Worm (Caenorhabditis elegans) whole organism, late embryonic: Measurements from ENCODE around the gene B0457.2.

ENCODE experiments used
- C08G9.2 ChIP-seq: sonication (generic microtip); optimal IDR thresholded peaks from 2 replicates; lab custom pipeline; 2016; ENCODE audit warnings: mild to moderate bottlenecking, missing genetic modification characterization, moderate library complexity, missing compliant biosample characterization
- C38D4.7 ChIP-seq: fragments of 200-800 bp; sonication (Bioruptor generic); optimal IDR thresholded peaks from 2 replicates; lab custom pipeline; 2018; ENCODE audit warnings: mild to moderate bottlenecking, missing genetic modification characterization, moderate library complexity, missing compliant biosample characterization
- F13H6.1 ChIP-seq: sonication (generic microtip); optimal IDR thresholded peaks from 2 replicates; lab custom pipeline; 2016; ENCODE audit warnings: missing genetic modification characterization, missing compliant biosample characterization
- K09A11.1 ChIP-seq: sonication (generic microtip); optimal IDR thresholded peaks from 2 replicates; lab custom pipeline; 2017; ENCODE audit warnings: antibody characterized with exemption, mild to moderate bottlenecking, missing genetic modification characterization, missing compliant biosample characterization; ENCODE audit not compliant: insufficient read depth
- T23F11.4 ChIP-seq: fragments of 200-800 bp; sonication (Bioruptor generic); optimal IDR thresholded peaks from 2 replicates; lab custom pipeline; 2018; ENCODE audit warnings: mild to moderate bottlenecking, missing genetic modification characterization, missing compliant biosample characterization
- Y22D7AL.16 ChIP-seq: sonication (generic microtip); optimal IDR thresholded peaks from 2 replicates; lab custom pipeline; 2016; ENCODE audit warnings: missing genetic modification characterization, missing compliant biosample characterization
- ama-1 ChIP-seq: fragments of 150-350 bp; optimal IDR thresholded peaks from 2 replicates; lab custom pipeline; 2014
- ceh-14 ChIP-seq: sonication (generic microtip); optimal IDR thresholded peaks from 2 replicates; lab custom pipeline; 2016; ENCODE audit warnings: missing genotype, missing genetic modification characterization, missing compliant biosample characterization
- ceh-19 ChIP-seq: fragments of 200-800 bp; sonication (Bioruptor generic); optimal IDR thresholded peaks from 2 replicates; lab custom pipeline; 2018; ENCODE audit warnings: mild to moderate bottlenecking, missing genetic modification characterization, missing compliant biosample characterization
- ceh-22 ChIP-seq: sonication (generic microtip); optimal IDR thresholded peaks from 2 replicates; lab custom pipeline; 2017; ENCODE audit warnings: missing biosample characterization, missing genetic modification characterization
- ceh-30 ChIP-seq: fragments of 150-350 bp; optimal IDR thresholded peaks from 2 replicates; lab custom pipeline; 2014; ENCODE audit warnings: missing biosample characterization, missing genetic modification characterization
- ceh-34 ChIP-seq: sonication (generic microtip); optimal IDR thresholded peaks from 2 replicates; lab custom pipeline; 2016; ENCODE audit warnings: mild to moderate bottlenecking, missing genetic modification characterization, missing compliant biosample characterization
- ceh-45 ChIP-seq: fragments of 200-800 bp; sonication (Bioruptor generic); IDR thresholded peaks from 2 replicates; pipeline ENCODE4 v1.3.6; 2022; ENCODE audit warnings: missing genetic modification reagents, missing genetic modification characterization, missing compliant biosample characterization
- ceh-48 ChIP-seq: sonication (generic microtip); optimal IDR thresholded peaks from 2 replicates; lab custom pipeline; 2016; ENCODE audit warnings: missing genetic modification characterization, inconsistent platforms, missing compliant biosample characterization
- dmd-4 ChIP-seq: sonication (generic microtip); optimal IDR thresholded peaks from 2 replicates; lab custom pipeline; 2016; ENCODE audit warnings: borderline replicate concordance, missing genetic modification characterization, missing compliant biosample characterization
- dve-1 ChIP-seq: sonication (generic microtip); optimal IDR thresholded peaks from 2 replicates; lab custom pipeline; 2017; ENCODE audit warnings: antibody characterized with exemption, mild to moderate bottlenecking, missing genetic modification characterization, missing compliant biosample characterization
- elt-2 ChIP-seq: sonication (generic microtip); optimal IDR thresholded peaks from 2 replicates; lab custom pipeline; 2016; ENCODE audit warnings: missing genetic modification reagents, missing genetic modification characterization, missing compliant biosample characterization
- elt-4 ChIP-seq: sonication (generic microtip); optimal IDR thresholded peaks from 2 replicates; lab custom pipeline; 2016; ENCODE audit warnings: missing genetic modification characterization, missing compliant biosample characterization
- ets-4 ChIP-seq: sonication (generic microtip); optimal IDR thresholded peaks from 2 replicates; lab custom pipeline; 2016; ENCODE audit warnings: missing genetic modification characterization, missing compliant biosample characterization
- eyg-1 ChIP-seq: sonication (generic microtip); optimal IDR thresholded peaks from 2 replicates; lab custom pipeline; 2016; ENCODE audit warnings: missing genotype, missing genetic modification characterization, missing compliant biosample characterization
- fax-1 ChIP-seq: sonication (generic microtip); optimal IDR thresholded peaks from 2 replicates; lab custom pipeline; 2016; ENCODE audit warnings: missing genotype, missing genetic modification characterization, missing compliant biosample characterization
- fkh-10 ChIP-seq: fragments of 150-350 bp; optimal IDR thresholded peaks from 2 replicates; lab custom pipeline; 2014; ENCODE audit warnings: missing biosample characterization, missing genetic modification reagents, missing genetic modification characterization
- hlh-15 ChIP-seq: sonication (generic microtip); optimal IDR thresholded peaks from 2 replicates; lab custom pipeline; 2016; ENCODE audit warnings: missing genetic modification characterization, missing compliant biosample characterization
- hlh-30 ChIP-seq: sonication (generic microtip); optimal IDR thresholded peaks from 2 replicates; lab custom pipeline; 2017; ENCODE audit warnings: antibody characterized with exemption, missing genetic modification characterization, missing compliant biosample characterization; ENCODE audit not compliant: insufficient read depth
- hlh-8 ChIP-seq: sonication (generic microtip); optimal IDR thresholded peaks from 2 replicates; lab custom pipeline; 2016; ENCODE audit warnings: missing genotype, missing genetic modification characterization, missing compliant biosample characterization
- lin-11 ChIP-seq: fragments of 200-800 bp; sonication (Bioruptor generic); optimal IDR thresholded peaks from 2 replicates; lab custom pipeline; 2018; ENCODE audit warnings: mild to moderate bottlenecking, missing genetic modification characterization, missing compliant biosample characterization
- madf-2 ChIP-seq: sonication (generic microtip); optimal IDR thresholded peaks from 2 replicates; lab custom pipeline; 2017; ENCODE audit warnings: missing genetic modification characterization, missing compliant biosample characterization
- mec-3 ChIP-seq: sonication (generic microtip); optimal IDR thresholded peaks from 2 replicates; lab custom pipeline; 2016; ENCODE audit warnings: borderline replicate concordance, missing genetic modification characterization, missing compliant biosample characterization
- nhr-11 ChIP-seq: fragments of 150-350 bp; optimal IDR thresholded peaks from 2 replicates; lab custom pipeline; 2014; ENCODE audit warnings: missing biosample characterization, missing genetic modification characterization
- npax-4 ChIP-seq: sonication (generic microtip); optimal IDR thresholded peaks from 2 replicates; lab custom pipeline; 2016; ENCODE audit warnings: missing genetic modification characterization, missing compliant biosample characterization
- odd-2 ChIP-seq: sonication (generic microtip); optimal IDR thresholded peaks from 2 replicates; lab custom pipeline; 2017; ENCODE audit warnings: antibody characterized with exemption, mild to moderate bottlenecking, missing genetic modification characterization, missing compliant biosample characterization
- pqm-1 ChIP-seq: sonication (generic microtip); optimal IDR thresholded peaks from 2 replicates; lab custom pipeline; 2016; ENCODE audit warnings: missing genetic modification characterization, missing compliant biosample characterization
- pros-1 ChIP-seq: fragments of 150-350 bp; optimal IDR thresholded peaks from 2 replicates; lab custom pipeline; 2014; ENCODE audit warnings: missing biosample characterization, missing genetic modification reagents, missing genetic modification characterization
- sox-2 ChIP-seq: fragments of 200-800 bp; sonication (Bioruptor generic); IDR thresholded peaks from 2 replicates; pipeline ENCODE4 v1.3.6; 2022; ENCODE audit warnings: missing genetic modification reagents, missing genetic modification characterization, missing compliant biosample characterization
- tbx-7 ChIP-seq: sonication (generic microtip); optimal IDR thresholded peaks from 2 replicates; lab custom pipeline; 2016; ENCODE audit warnings: missing genotype, missing genetic modification characterization, missing compliant biosample characterization
- ttx-3 ChIP-seq: sonication (generic microtip); optimal IDR thresholded peaks from 2 replicates; lab custom pipeline; 2016; ENCODE audit warnings: missing genetic modification reagents, missing genetic modification characterization, missing compliant biosample characterization
- unc-3 ChIP-seq, 2 experiments: fragments of 200-800 bp in 1 of 2; sonication (Bioruptor generic) in 1 of 2; sonication (generic microtip) in 1 of 2; conservative IDR thresholded peaks in 1 of 2; optimal IDR thresholded peaks in 1 of 2; 2 replicates each; pipeline versions ENCODE4 v1.3.6 to Lab custom; 2016 to 2022; ENCODE audit warnings: missing compliant biosample characterization in 2 of 2, missing genetic modification characterization in 2 of 2, missing genetic modification reagents in 1 of 2
- unc-42 ChIP-seq: sonication (generic microtip); optimal IDR thresholded peaks from 2 replicates; lab custom pipeline; 2016; ENCODE audit warnings: missing genotype, missing genetic modification characterization, missing compliant biosample characterization
- unc-86 ChIP-seq: sonication (generic microtip); optimal IDR thresholded peaks from 2 replicates; lab custom pipeline; 2016; ENCODE audit warnings: missing genetic modification characterization, missing compliant biosample characterization
- zip-5 ChIP-seq: sonication (generic microtip); optimal IDR thresholded peaks from 2 replicates; lab custom pipeline; 2016; ENCODE audit warnings: missing genetic modification characterization, missing compliant biosample characterization
- ztf-16 ChIP-seq: sonication (generic microtip); optimal IDR thresholded peaks from 2 replicates; lab custom pipeline; 2017; ENCODE audit warnings: missing genetic modification characterization, missing compliant biosample characterization

B0457.2 gene

DNA sequence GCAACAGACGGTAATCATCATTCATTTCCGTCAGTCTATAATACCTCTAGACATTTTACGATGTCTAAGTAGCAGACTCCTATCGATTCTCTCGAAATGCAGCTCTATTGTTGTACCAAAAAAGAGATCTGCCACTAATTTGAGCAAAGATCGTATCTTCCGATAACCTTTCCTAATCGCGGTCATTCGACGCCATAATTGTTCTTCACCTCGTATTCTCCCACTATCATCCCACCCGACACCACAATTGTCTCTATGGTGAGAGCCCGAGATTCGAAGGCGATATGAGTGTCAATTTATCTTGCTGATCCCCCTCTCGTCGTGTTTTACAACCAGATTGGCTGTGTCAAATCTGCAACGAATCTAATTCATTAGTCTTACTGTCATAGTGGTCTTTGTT is 31.0 kb downstream of the B0457.2 start:
- TF ChIP-seq ama-1 (lab: Kevin White, UChicago) = no peak
- TF ChIP-seq pqm-1 = no peak
- no peak for TF ChIP-seq ceh-30 (tag; lab: Kevin White, UChicago)

DNA sequence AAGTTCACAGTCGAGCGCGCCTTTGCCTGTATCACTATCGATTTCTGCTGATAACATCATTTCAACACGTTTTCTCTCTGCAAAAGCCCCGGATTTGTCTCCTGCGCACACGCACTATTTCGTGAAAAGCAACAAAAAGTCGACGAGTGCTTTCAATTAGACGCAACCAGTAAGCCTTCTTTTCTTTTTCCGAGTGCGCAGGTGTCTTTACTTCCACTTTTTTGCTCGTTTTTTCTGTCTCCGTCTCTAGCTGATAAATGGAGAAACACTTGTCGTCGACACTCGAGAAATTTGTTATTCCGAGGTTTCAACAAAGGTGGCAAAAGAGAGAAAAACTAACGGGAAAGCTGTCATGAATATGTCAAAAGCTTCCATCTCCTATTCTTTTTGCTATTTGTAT is 34.7 kb downstream of the B0457.2 start:
- TF ChIP-seq F13H6.1 (tag; lab: Kevin White, UChicago) = no peak
- no peak for TF ChIP-seq ztf-16 (tag; lab: Kevin White, UChicago)
- TF ChIP-seq unc-3 (GFP tag; conservative IDR thresholded peaks at IDR 0.05; lab: Robert Waterston, UW) = no peak
- no peak for TF ChIP-seq unc-3 (tag; optimal IDR thresholded peaks at IDR 0.05; lab: Kevin White, UChicago)
- TF ChIP-seq hlh-8 (tag; lab: Kevin White, UChicago) = no peak
- TF ChIP-seq ceh-48 (tag; lab: Kevin White, UChicago) = no peak
- TF ChIP-seq fax-1 (tag; lab: Kevin White, UChicago) = no peak
- TF ChIP-seq dve-1 = no peak
- no peak for TF ChIP-seq ceh-19
- TF ChIP-seq hlh-15 = no peak

DNA sequence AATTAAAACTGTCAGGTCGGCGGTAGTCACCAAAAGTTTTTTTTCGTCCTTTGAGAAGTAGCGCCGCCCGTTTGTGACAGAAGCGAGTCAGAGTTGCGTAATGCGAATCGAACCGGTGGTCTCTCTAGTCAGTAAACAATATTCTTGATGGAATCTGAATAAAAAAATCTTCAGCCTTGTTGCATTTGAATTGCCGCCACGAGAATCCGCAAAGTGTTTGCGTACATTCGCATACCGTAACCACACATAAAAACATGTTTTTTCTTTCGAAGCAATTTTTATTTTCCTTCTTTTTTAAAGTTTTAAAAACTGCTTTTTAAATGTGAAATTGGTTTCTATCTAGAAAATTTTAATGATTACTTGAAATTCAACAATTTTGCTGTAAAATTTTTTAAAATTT is 35.3 kb downstream of the B0457.2 start:
- TF ChIP-seq nhr-11 = no peak
- no peak for TF ChIP-seq odd-2 (tag; lab: Kevin White, UChicago)
- no peak for TF ChIP-seq lin-11 (tag; lab: Kevin White, UChicago)
- no peak for TF ChIP-seq pqm-1
- TF ChIP-seq K09A11.1 (tag; lab: Kevin White, UChicago) = no peak
- TF ChIP-seq C08G9.2 = no peak
- no peak for TF ChIP-seq ceh-14 (tag; lab: Kevin White, UChicago)
- TF ChIP-seq ceh-34 (tag; lab: Kevin White, UChicago) = no peak
- no peak for TF ChIP-seq ceh-45
- TF ChIP-seq fkh-10 (GFP tag; lab: Kevin White, UChicago) = no peak
- TF ChIP-seq C38D4.7 (GFP tag; lab: Kevin White, UChicago) = no peak
- TF ChIP-seq T23F11.4 (GFP tag; lab: Kevin White, UChicago) = no peak
- no peak for TF ChIP-seq unc-86
- no peak for TF ChIP-seq tbx-7 (tag; lab: Kevin White, UChicago)
- TF ChIP-seq F13H6.1 (tag; lab: Kevin White, UChicago) = no peak
- no peak for TF ChIP-seq eyg-1
- no peak for TF ChIP-seq mec-3 (tag; lab: Kevin White, UChicago)
- no peak for TF ChIP-seq Y22D7AL.16 (tag; lab: Kevin White, UChicago)
- TF ChIP-seq, all 69 proteins: peak for 0

DNA sequence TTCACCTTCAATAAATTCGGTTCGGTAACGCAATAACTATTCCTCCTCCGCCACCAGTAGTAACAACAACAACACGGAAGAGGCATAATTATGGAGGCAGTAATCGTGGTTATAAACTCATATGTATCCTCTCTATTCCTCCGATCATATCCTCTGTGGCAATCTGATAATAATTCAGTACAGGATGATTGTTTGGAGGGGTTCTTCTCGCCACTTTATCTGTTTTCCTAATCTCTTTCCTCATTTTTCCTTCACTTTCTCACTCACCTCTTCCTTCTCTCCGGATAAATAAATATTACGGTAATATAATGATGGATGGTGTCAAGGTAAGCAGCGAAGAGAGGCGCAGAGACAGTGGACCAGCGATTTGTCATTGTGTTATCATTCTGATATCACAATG is 35.8 kb downstream of the B0457.2 start:
- TF ChIP-seq unc-42 (tag; lab: Kevin White, UChicago) (no peak), sox-2 (GFP tag; lab: Robert Waterston, UW) (no peak), dmd-4 (tag; lab: Kevin White, UChicago) (no peak), zip-5 (tag; lab: Kevin White, UChicago) (no peak), mec-3 (tag; lab: Kevin White, UChicago) (no peak), ttx-3 (no peak), elt-2 (no peak), elt-4 (tag; lab: Kevin White, UChicago) (no peak), C38D4.7 (GFP tag; lab: Kevin White, UChicago) (no peak), ceh-30 (tag; lab: Kevin White, UChicago) (no peak), nhr-11 (no peak), ama-1 (lab: Kevin White, UChicago) (no peak), unc-3 (GFP tag; conservative IDR thresholded peaks at IDR 0.05; lab: Robert Waterston, UW) (no peak), unc-3 (tag; optimal IDR thresholded peaks at IDR 0.05; lab: Kevin White, UChicago) (no peak), npax-4 (tag; lab: Kevin White, UChicago) (no peak), madf-2 (tag; lab: Kevin White, UChicago) (no peak), ets-4 (no peak), hlh-30 (tag; lab: Kevin White, UChicago) (no peak), odd-2 (tag; lab: Kevin White, UChicago) (no peak), pros-1 (tag; lab: Kevin White, UChicago) (no peak), ceh-22 (tag; lab: Kevin White, UChicago) (no peak)
